Worm (Caenorhabditis elegans): ENCODE data around the gene clec-129.

clec-129 gene

ce11 chrII:3546381-3546931 is 24.8 kb upstream of the clec-129 start, which contains the start of gene apd-3:
TSS of gene apd-3 (minus strand) at chrII:3546431.
- TF ChIP-seq ceh-58 (GFP tag; IDR thresholded peaks at IDR 0.05) = no peak
- TF ChIP-seq tbp1 (GFP tag; optimal IDR thresholded peaks at IDR 0.05) = no peak
- TF ChIP-seq ZK185.1 (tag; optimal IDR thresholded peaks at IDR 0.05; ENCODE audit: poor library complexity, severe bottlenecking) = no peak
- TF ChIP-seq bed-1 (GFP tag; IDR thresholded peaks at IDR 0.05) = no peak
- no peak for TF ChIP-seq F57C9.4 (tag; optimal IDR thresholded peaks at IDR 0.05)
- no peak for TF ChIP-seq cebp-1 (GFP tag; IDR thresholded peaks at IDR 0.05)
- no peak for TF ChIP-seq cebp-1 (tag; optimal IDR thresholded peaks at IDR 0.05)
- TF ChIP-seq T07F8.4 (tag; optimal IDR thresholded peaks at IDR 0.05) = no peak
- no peak for TF ChIP-seq madf-3 (GFP tag; IDR thresholded peaks at IDR 0.05)
- TF ChIP-seq ceh-40 (GFP tag; IDR thresholded peaks at IDR 0.05) = no peak
- TF ChIP-seq unc-62 (GFP tag; optimal IDR thresholded peaks at IDR 0.05) = no peak
- TF ChIP-seq F39B2.1 (GFP tag; IDR thresholded peaks at IDR 0.05) = no peak
- TF ChIP-seq efl-1 (GFP tag; optimal IDR thresholded peaks at IDR 0.05) = peak; percentile 27
- TF ChIP-seq dpff-1 (tag; optimal IDR thresholded peaks at IDR 0.05) = no peak
- TF ChIP-seq attf-3 (GFP tag; conservative IDR thresholded peaks at IDR 0.05) = no peak
- no peak for TF ChIP-seq ceh-100 (GFP tag; IDR thresholded peaks at IDR 0.05)
- peak; percentile 97 for TF ChIP-seq xnd-1 (tag; optimal IDR thresholded peaks at IDR 0.05)
- TF ChIP-seq F33H1.4 (GFP tag; IDR thresholded peaks at IDR 0.05) = peak; percentile 93
- TF ChIP-seq F52B5.7 (tag; optimal IDR thresholded peaks at IDR 0.05) = no peak
- no peak for TF ChIP-seq ztf-28 (GFP tag; IDR thresholded peaks at IDR 0.05)
- TF ChIP-seq ceh-91 (GFP tag; IDR thresholded peaks at IDR 0.05) = 0 out of 2 replicates have a peak, but pooled peaks have one; percentile 38
- TF ChIP-seq repo-1 (tag; optimal IDR thresholded peaks at IDR 0.05) = no peak
- peak; percentile 4 for TF ChIP-seq lin-54 (GFP tag; optimal IDR thresholded peaks at IDR 0.05)
- TF ChIP-seq ets-4 (GFP tag; optimal IDR thresholded peaks at IDR 0.05) = no peak
- no peak for TF ChIP-seq rcor-1 (GFP tag; IDR thresholded peaks at IDR 0.05)
- TF ChIP-seq lsy-27 (tag; optimal IDR thresholded peaks at IDR 0.05; ENCODE audit: borderline replicate concordance, insufficient read depth) = no peak
- no peak for TF ChIP-seq F55B11.4 (tag; optimal IDR thresholded peaks at IDR 0.05; ENCODE audit: borderline replicate concordance, insufficient read depth)
- no peak for TF ChIP-seq sdz-38 (tag; optimal IDR thresholded peaks at IDR 0.05)
- TF ChIP-seq D2030.7 (GFP tag; IDR thresholded peaks at IDR 0.05) = peak; percentile 58
- no peak for TF ChIP-seq Y53G8AR.9 (GFP tag; conservative IDR thresholded peaks at IDR 0.05)
- TF ChIP-seq snpc-3.4 (tag; optimal IDR thresholded peaks at IDR 0.05) = peak; percentile 10
- TF ChIP-seq mcd-1 (GFP tag; IDR thresholded peaks at IDR 0.05) = peak; percentile 32; the same call in 1 of the 2 replicates
- TF ChIP-seq aptf-3 (GFP tag; IDR thresholded peaks at IDR 0.05) = no peak
- TF ChIP-seq B0035.1 (tag; optimal IDR thresholded peaks at IDR 0.05) = no peak
- TF ChIP-seq snpc-1.3 (tag; optimal IDR thresholded peaks at IDR 0.05; ENCODE audit: insufficient read depth) = peak; percentile 19
- TF ChIP-seq lsl-1 (GFP tag; optimal IDR thresholded peaks at IDR 0.05) = peak; percentile 98
- TF ChIP-seq hmg-20 (GFP tag; IDR thresholded peaks at IDR 0.05) = no peak
- peak; percentile 95 for TF ChIP-seq madf-6 (GFP tag; IDR thresholded peaks at IDR 0.05)
- no peak for TF ChIP-seq tlf-1 (GFP tag; optimal IDR thresholded peaks at IDR 0.05)
- no peak for TF ChIP-seq egl-44 (GFP tag; IDR thresholded peaks at IDR 0.05)
- no peak for TF ChIP-seq hsf-1 (GFP tag; IDR thresholded peaks at IDR 0.05)
- no peak for TF ChIP-seq mxl-1 (tag; optimal IDR thresholded peaks at IDR 0.05)
- no peak for TF ChIP-seq snpc-1.1 (tag; optimal IDR thresholded peaks at IDR 0.05; ENCODE audit: insufficient read depth)
- TF ChIP-seq attf-6 (GFP tag; IDR thresholded peaks at IDR 0.05) = no peak
- no peak for TF ChIP-seq athp-1 (tag; optimal IDR thresholded peaks at IDR 0.05)
- TF ChIP-seq madf-8 (GFP tag; conservative IDR thresholded peaks at IDR 0.05) = peak; percentile 82
- TF ChIP-seq sea-2 (GFP tag; IDR thresholded peaks at IDR 0.05) = no peak
- no peak for TF ChIP-seq die-1 (tag; optimal IDR thresholded peaks at IDR 0.05)
- no peak for TF ChIP-seq nfya-2 (GFP tag; IDR thresholded peaks at IDR 0.05)
